Worm (Caenorhabditis elegans): ENCODE data around the gene T15B7.1.

ce11 chrV:6806340-6806739, 36.2 kb upstream of the T15B7.1 start, which contains the start of gene dmsr-12:
- no peak for TF ChIP-seq elt-3 (tag; optimal IDR thresholded peaks at IDR 0.05)
- no peak for TF ChIP-seq nhr-77 (tag; optimal IDR thresholded peaks at IDR 0.05)
- TF ChIP-seq grh-1 (GFP tag; IDR thresholded peaks at IDR 0.05): no peak
- TF ChIP-seq snpc-4 (tag; optimal IDR thresholded peaks at IDR 0.05): no peak
- no peak for TF ChIP-seq aly-2 (tag; optimal IDR thresholded peaks at IDR 0.05)
- no peak for TF ChIP-seq zag-1 (tag; optimal IDR thresholded peaks at IDR 0.05)

Measured in whole organism, L1 larva.